Fruit fly (Drosophila melanogaster): ENCODE data around the gene Gr93c.

Gene Gr93c

dm6 chr3R:21854574-21855468 is 9.8 kb upstream of the Gr93c start (continued):
- TF ChIP-seq Fer1 (GFP tag; optimal IDR thresholded peaks at IDR 0.05) (no peak), sens (GFP tag) (peak; percentile 75), tll (GFP tag; optimal IDR thresholded peaks at IDR 0.05) (no peak), CG1832 (GFP tag; optimal IDR thresholded peaks at IDR 0.05) (no peak), tio (GFP tag; optimal IDR thresholded peaks at IDR 0.05) (no peak), sr (GFP tag; IDR thresholded peaks at IDR 0.05) (no peak), CG12236 (GFP tag; optimal IDR thresholded peaks at IDR 0.05) (no peak), CG30403 (GFP tag; optimal IDR thresholded peaks at IDR 0.05) (no peak), HmgD (GFP tag; optimal IDR thresholded peaks at IDR 0.05) (no peak), CG7556 (GFP tag; optimal IDR thresholded peaks at IDR 0.05) (no peak), CG8478 (optimal IDR thresholded peaks at IDR 0.05) (no peak), CG8281 (tag; optimal IDR thresholded peaks at IDR 0.05) (no peak), CG4424 (GFP tag; optimal IDR thresholded peaks at IDR 0.05) (no peak), H2.0 (GFP tag; IDR thresholded peaks at IDR 0.05) (no peak), gcm2 (GFP tag; optimal IDR thresholded peaks at IDR 0.05) (no peak), prd (optimal IDR thresholded peaks at IDR 0.05) (no peak), prd (GFP tag; IDR thresholded peaks at IDR 0.05) (no peak), pros (GFP tag; optimal IDR thresholded peaks at IDR 0.05) (peak; percentile 88), vvl (GFP tag; IDR thresholded peaks at IDR 0.05) (no peak; the same call in 1 of the 2 replicates), Neu2 (GFP tag; optimal IDR thresholded peaks at IDR 0.05; ENCODE audit: borderline replicate concordance) (no peak), HLH54F (GFP tag; optimal IDR thresholded peaks at IDR 0.05) (no peak), psq (GFP tag; optimal IDR thresholded peaks at IDR 0.05) (peak; percentile 79), insv (GFP tag; optimal IDR thresholded peaks at IDR 0.05) (peak in 1 of 2 experiments; percentile 51)

- peak; percentile 41 for TF ChIP-seq CG3163 (GFP tag; optimal IDR thresholded peaks at IDR 0.05)
- peak; percentile 28; the same call in 1 of the 2 replicates for TF ChIP-seq Bgb (GFP tag; IDR thresholded peaks at IDR 0.05; ENCODE audit: partially characterized antibody)
- TF ChIP-seq chm (GFP tag; IDR thresholded peaks at IDR 0.05) = peak; percentile 45
- TF ChIP-seq unc-4 (GFP tag; IDR thresholded peaks at IDR 0.05; ENCODE audit: partially characterized antibody) = peak; percentile 34; the same call in 1 of the 2 replicates
- TF ChIP-seq exex (tag; optimal IDR thresholded peaks at IDR 0.05) = peak; percentile 54
- no peak for TF ChIP-seq CG9609 (GFP tag; optimal IDR thresholded peaks at IDR 0.05)
- TF ChIP-seq CG2678 (tag; optimal IDR thresholded peaks at IDR 0.05) = peak; percentile 6
- TF ChIP-seq CG30431 (GFP tag; optimal IDR thresholded peaks at IDR 0.05) = no peak
- peak; percentile 26; the same call in 1 of the 2 replicates for TF ChIP-seq onecut (GFP tag; IDR thresholded peaks at IDR 0.05)
- no peak for TF ChIP-seq CG5953 (GFP tag; IDR thresholded peaks at IDR 0.05)
- peak; percentile 2 for TF ChIP-seq CG18619 (GFP tag; optimal IDR thresholded peaks at IDR 0.05)
- TF ChIP-seq Dll (GFP tag; IDR thresholded peaks at IDR 0.05; ENCODE audit: partially characterized antibody) = no peak
- TF ChIP-seq CG32532 (GFP tag; IDR thresholded peaks at IDR 0.05) = no peak
- no peak for TF ChIP-seq MESR4 (GFP tag; optimal IDR thresholded peaks at IDR 0.05)
- peak; percentile 45; the same call in 1 of the 2 replicates for TF ChIP-seq Adf1 (GFP tag; IDR thresholded peaks at IDR 0.05)
- no peak for TF ChIP-seq CG18764 (GFP tag; optimal IDR thresholded peaks at IDR 0.05)
- peak; percentile 55; the same call in 1 of the 3 replicates for TF ChIP-seq CG34224 (GFP tag; IDR thresholded peaks at IDR 0.05; ENCODE audit: partially characterized antibody)
- TF ChIP-seq run (tag; optimal IDR thresholded peaks at IDR 0.05) = peak; percentile 8
- TF ChIP-seq bsh (GFP tag; optimal IDR thresholded peaks at IDR 0.05) = peak in 1 of 2 experiments; percentile 46
- TF ChIP-seq CG3995 (GFP tag; optimal IDR thresholded peaks at IDR 0.05) = no peak
- TF ChIP-seq CG15479 (GFP tag; optimal IDR thresholded peaks at IDR 0.05) = no peak
- peak in 1 of 2 experiments; percentile 54 for TF ChIP-seq Hr78 (GFP tag; optimal IDR thresholded peaks at IDR 0.05)
- 0 out of 2 replicates have a peak, but pooled peaks have one; percentile 33 for TF ChIP-seq CG1024 (GFP tag; IDR thresholded peaks at IDR 0.05)
Observed at dm6 chr3R:21853618-21854573, 8.8 kb upstream of the Gr93c start.

Data from whole organism, embryonic.